Worm (Caenorhabditis elegans) whole organism, mixed stage, embryonic: ENCODE results near the gene srd-13.

Experiments used
- cnd-1 ChIP-seq: fragments of 200-800 bp; sonication (Bioruptor generic); optimal IDR thresholded peaks from 2 replicates; lab custom pipeline; 2018; ENCODE audit warnings: mild to moderate bottlenecking, missing genetic modification characterization, missing compliant biosample characterization
- hlh-1 ChIP-seq: fragments of 150-350 bp; optimal IDR thresholded peaks from 2 replicates; lab custom pipeline; 2014; ENCODE audit warnings: missing biosample characterization, missing genetic modification reagents, missing genetic modification characterization
- lin-13 ChIP-seq: fragments of 150-350 bp; optimal IDR thresholded peaks from 2 replicates; lab custom pipeline; 2014; ENCODE audit warnings: missing biosample characterization, missing genetic modification characterization
- mep-1 ChIP-seq: fragments of 150-350 bp; optimal IDR thresholded peaks from 2 replicates; lab custom pipeline; 2017; ENCODE audit warnings: missing biosample characterization, missing genetic modification reagents, missing genetic modification characterization, inconsistent platforms
- nhr-76 ChIP-seq: sonication (generic microtip); optimal IDR thresholded peaks from 2 replicates; lab custom pipeline; 2017; ENCODE audit warnings: missing biosample characterization, missing genetic modification characterization
- snpc-4 ChIP-seq: fragments of 150-350 bp; optimal IDR thresholded peaks from 2 replicates; lab custom pipeline; 2014; ENCODE audit warnings: missing biosample characterization, missing genetic modification characterization
- sptf-1 ChIP-seq: sonication (generic microtip); optimal IDR thresholded peaks from 2 replicates; lab custom pipeline; 2017; ENCODE audit warnings: mild to moderate bottlenecking, missing genetic modification characterization, moderate library complexity, missing compliant biosample characterization
- unc-39 ChIP-seq: fragments of 150-350 bp; optimal IDR thresholded peaks from 2 replicates; lab custom pipeline; 2014; ENCODE audit warnings: missing biosample characterization, missing genetic modification characterization
- zip-8 ChIP-seq: fragments of 150-350 bp; optimal IDR thresholded peaks from 2 replicates; lab custom pipeline; 2014; ENCODE audit warnings: missing biosample characterization, missing genetic modification characterization
- ztf-11 ChIP-seq: fragments of 150-350 bp; optimal IDR thresholded peaks from 2 replicates; lab custom pipeline; 2014; ENCODE audit warnings: missing biosample characterization, missing genetic modification characterization

DNA sequence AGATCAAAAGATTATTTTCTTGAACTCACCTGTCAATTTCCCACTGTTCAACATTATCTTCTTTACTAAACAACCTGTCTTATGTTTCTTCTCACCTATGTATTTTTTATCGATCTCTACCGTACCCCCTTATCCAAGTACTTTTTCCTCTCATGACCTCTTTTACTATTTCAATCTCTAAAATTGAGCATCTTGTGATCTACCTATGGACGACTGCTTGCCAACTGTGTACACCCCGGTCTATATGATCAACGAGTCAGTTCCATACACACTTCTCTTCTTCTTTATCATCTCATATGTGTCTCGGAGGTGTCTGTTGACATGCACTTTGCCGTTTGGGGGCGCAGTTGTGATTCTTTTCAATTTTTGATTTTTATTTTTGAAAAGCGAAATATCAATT is 45.3 kb downstream of the srd-13 start:
- TF ChIP-seq unc-39 (tag; lab: Kevin White, UChicago) (no peak), hlh-1 (tag; lab: Kevin White, UChicago) (no peak), snpc-4 (no peak), ztf-11 (no peak), lin-13 (no peak), nhr-76 (tag; lab: Kevin White, UChicago) (no peak), cnd-1 (tag; lab: Kevin White, UChicago) (no peak), zip-8 (tag; lab: Kevin White, UChicago) (no peak), mep-1 (tag; lab: Kevin White, UChicago) (no peak), sptf-1 (tag; lab: Kevin White, UChicago) (no peak)
